Worm (Caenorhabditis elegans) whole organism, L4 larva: ENCODE measurements around the gene C05E7.3.

Experiments
- F26F4.8 ChIP-seq: fragments of 200-800 bp; sonication (Bioruptor generic); conservative IDR thresholded peaks from 2 replicates; pipeline ENCODE4 v1.3.6; 2022; ENCODE audit warnings: missing genetic modification characterization, missing compliant biosample characterization
- F49E8.2 ChIP-seq: sonication (generic microtip); optimal IDR thresholded peaks from 2 replicates; lab custom pipeline; 2016; ENCODE audit warnings: missing compliant biosample characterization, mild to moderate bottlenecking, missing genetic modification characterization, borderline replicate concordance
- Y105C5A.15 ChIP-seq: fragments of 200-800 bp; sonication (Bioruptor generic); IDR thresholded peaks from 2 replicates; pipeline ENCODE4 v1.3.6; 2022; ENCODE audit warnings: missing genetic modification characterization, missing compliant biosample characterization
- Y48G9A.11 ChIP-seq: fragments of 200-800 bp; sonication (Bioruptor generic); IDR thresholded peaks from 2 replicates; pipeline ENCODE4 v1.3.6; 2022; ENCODE audit warnings: missing genetic modification reagents, missing genetic modification characterization, missing compliant biosample characterization
- Y75B8A.6 ChIP-seq: fragments of 200-800 bp; sonication (Bioruptor generic); IDR thresholded peaks from 2 replicates; pipeline ENCODE4 v1.3.6; 2022; ENCODE audit warnings: missing genetic modification reagents, missing genetic modification characterization, missing compliant biosample characterization
- ZK337.2 ChIP-seq: fragments of 200-800 bp; sonication (Bioruptor generic); IDR thresholded peaks from 2 replicates; pipeline ENCODE4 v1.3.6; 2022; ENCODE audit warnings: missing genetic modification reagents, missing genetic modification characterization, missing compliant biosample characterization
- aha-1 ChIP-seq: fragments of 150-350 bp; peaks from one replicate; lab custom pipeline; 2014; ENCODE audit warnings: missing biosample characterization, missing genetic modification characterization
- arid-1 ChIP-seq: fragments of 200-800 bp; sonication (Bioruptor generic); conservative IDR thresholded peaks from 2 replicates; pipeline ENCODE4 v1.3.6; 2022; ENCODE audit warnings: missing genetic modification reagents, missing genetic modification characterization, missing compliant biosample characterization
- ceh-82 ChIP-seq: sonication (generic microtip); optimal IDR thresholded peaks from 2 replicates; lab custom pipeline; 2017; ENCODE audit warnings: missing biosample characterization, missing genetic modification characterization
- ctbp-1 ChIP-seq: fragments of 200-800 bp; sonication (Bioruptor generic); IDR thresholded peaks from 2 replicates; pipeline ENCODE4 v1.3.6; 2022; ENCODE audit warnings: missing genetic modification reagents, missing genetic modification characterization, missing compliant biosample characterization
- daf-16 ChIP-seq, 3 experiments: sonication (generic microtip); optimal IDR thresholded peaks; 2 replicates each; lab custom pipeline; 2016 to 2017; ENCODE audit warnings: missing genetic modification characterization in 3 of 3, missing genetic modification reagents in 3 of 3, mild to moderate bottlenecking in 2 of 3, missing compliant biosample characterization in 2 of 3, missing biosample characterization in 1 of 3, moderate library complexity in 1 of 3
- daf-19 ChIP-seq: fragments of 200-800 bp; sonication (Bioruptor generic); conservative IDR thresholded peaks from 2 replicates; pipeline ENCODE4 v1.3.6; 2022; ENCODE audit warnings: missing genetic modification characterization, missing compliant biosample characterization
- dmd-6 ChIP-seq: fragments of 200-800 bp; sonication (Bioruptor generic); IDR thresholded peaks from 2 replicates; pipeline ENCODE4 v1.3.6; 2022; ENCODE audit warnings: missing genetic modification reagents, missing genetic modification characterization, missing compliant biosample characterization
- dmd-8 ChIP-seq: fragments of 200-800 bp; sonication (Bioruptor generic); IDR thresholded peaks from 2 replicates; pipeline ENCODE4 v1.3.6; 2022; ENCODE audit warnings: missing genetic modification characterization, missing compliant biosample characterization
- dpl-1 ChIP-seq: fragments of 150-350 bp; optimal IDR thresholded peaks from 2 replicates; lab custom pipeline; 2014; ENCODE audit warnings: missing biosample characterization, missing genetic modification reagents, missing genetic modification characterization
- duxl-1 ChIP-seq: sonication (generic microtip); optimal IDR thresholded peaks from 2 replicates; lab custom pipeline; 2016; ENCODE audit warnings: mild to moderate bottlenecking, missing genetic modification characterization, moderate library complexity, missing compliant biosample characterization; ENCODE audit not compliant: poor library complexity
- egl-27 ChIP-seq: sonication (generic microtip); optimal IDR thresholded peaks from 3 replicates; lab custom pipeline; 2017; ENCODE audit warnings: missing biosample characterization, missing genetic modification reagents, missing genetic modification characterization
- egl-43 ChIP-seq: fragments of 200-800 bp; sonication (Bioruptor generic); IDR thresholded peaks from 2 replicates; pipeline ENCODE4 v1.3.6; 2022; ENCODE audit warnings: missing genetic modification reagents, missing genetic modification characterization, missing compliant biosample characterization
- fos-1 ChIP-seq: fragments of 150-350 bp; optimal IDR thresholded peaks from 2 replicates; lab custom pipeline; 2014; ENCODE audit warnings: missing biosample characterization, missing genetic modification characterization
- gei-8 ChIP-seq: fragments of 200-800 bp; sonication (Bioruptor generic); optimal IDR thresholded peaks from 2 replicates; lab custom pipeline; 2018; ENCODE audit warnings: mild to moderate bottlenecking, missing genetic modification characterization, missing compliant biosample characterization
- hlh-11 ChIP-seq: fragments of 200-800 bp; sonication (Bioruptor generic); optimal IDR thresholded peaks from 2 replicates; lab custom pipeline; 2018; ENCODE audit warnings: mild to moderate bottlenecking, missing genetic modification characterization, missing compliant biosample characterization
- hlh-30 ChIP-seq: sonication (generic microtip); optimal IDR thresholded peaks from 2 replicates; lab custom pipeline; 2017; ENCODE audit warnings: antibody characterized with exemption, mild to moderate bottlenecking, missing genetic modification characterization, missing compliant biosample characterization; ENCODE audit not compliant: insufficient read depth
- lim-7 ChIP-seq: fragments of 200-800 bp; sonication (Bioruptor generic); IDR thresholded peaks from 2 replicates; pipeline ENCODE4 v1.3.6; 2022; ENCODE audit warnings: missing genetic modification characterization, missing compliant biosample characterization
- lin-1 ChIP-seq: fragments of 200-800 bp; sonication (Bioruptor generic); IDR thresholded peaks from 2 replicates; pipeline ENCODE4 v1.3.6; 2022; ENCODE audit warnings: missing genetic modification reagents, missing genetic modification characterization, missing compliant biosample characterization
- lin-13 ChIP-seq: fragments of 150-350 bp; optimal IDR thresholded peaks from 2 replicates; lab custom pipeline; 2014; ENCODE audit warnings: missing biosample characterization, missing genetic modification reagents, missing genetic modification characterization
- lin-15B ChIP-seq: fragments of 150-350 bp; sonication (generic microtip); optimal IDR thresholded peaks from 3 replicates; lab custom pipeline; 2014; ENCODE audit warnings: missing biosample characterization, missing genetic modification characterization
- lin-38 ChIP-seq: fragments of 200-800 bp; sonication (Bioruptor generic); IDR thresholded peaks from 2 replicates; pipeline ENCODE4 v1.3.6; 2022; ENCODE audit warnings: missing genetic modification reagents, missing genetic modification characterization, missing compliant biosample characterization
- lsy-2 ChIP-seq, 2 experiments: fragments of 150-350 bp in 1 of 2; sonication (generic microtip) in 1 of 2; optimal IDR thresholded peaks; 2 replicates each; lab custom pipeline; 2014 to 2017; ENCODE audit warnings: missing biosample characterization in 2 of 2, missing genetic modification characterization in 2 of 2
- madf-9 ChIP-seq: fragments of 200-800 bp; sonication (Bioruptor generic); conservative IDR thresholded peaks from 2 replicates; pipeline ENCODE4 v1.3.6; 2022; ENCODE audit warnings: missing genetic modification reagents, missing genetic modification characterization, missing compliant biosample characterization
- mes-2 ChIP-seq: sonication (generic microtip); optimal IDR thresholded peaks from 2 replicates; lab custom pipeline; 2016; ENCODE audit warnings: missing genotype, mild to moderate bottlenecking, missing genetic modification characterization, missing compliant biosample characterization; ENCODE audit not compliant: poor library complexity, severe bottlenecking
- nhr-237 ChIP-seq: sonication (generic microtip); optimal IDR thresholded peaks from 2 replicates; lab custom pipeline; 2017; ENCODE audit warnings: missing biosample characterization, missing genetic modification characterization
- nhr-28 ChIP-seq: fragments of 150-350 bp; optimal IDR thresholded peaks from 2 replicates; lab custom pipeline; 2014; ENCODE audit warnings: missing biosample characterization, missing genetic modification characterization
- nhr-41 ChIP-seq: fragments of 200-800 bp; sonication (Bioruptor generic); IDR thresholded peaks from 2 replicates; pipeline ENCODE4 v1.3.6; 2022; ENCODE audit warnings: missing genetic modification reagents, missing genetic modification characterization, missing compliant biosample characterization
- nhr-42 ChIP-seq: fragments of 200-800 bp; sonication (Bioruptor generic); IDR thresholded peaks from 2 replicates; pipeline ENCODE4 v1.3.6; 2022; ENCODE audit warnings: missing genetic modification characterization, missing compliant biosample characterization
- nhr-48 ChIP-seq: sonication (generic microtip); optimal IDR thresholded peaks from 2 replicates; lab custom pipeline; 2016; ENCODE audit warnings: mild to moderate bottlenecking, missing genetic modification characterization, missing compliant biosample characterization
- pha-4 ChIP-seq, 2 experiments: fragments of 150-350 bp in 1 of 2; fragments of 200-800 bp in 1 of 2; sonication (Bioruptor generic) in 1 of 2; IDR thresholded peaks in 1 of 2; optimal IDR thresholded peaks in 1 of 2; 2 replicates each; pipeline versions ENCODE4 v1.3.6 to Lab custom; 2014 to 2022; ENCODE audit warnings: missing genetic modification characterization in 2 of 2, missing genetic modification reagents in 2 of 2, missing biosample characterization in 1 of 2, missing compliant biosample characterization in 1 of 2
- sdz-12 ChIP-seq: fragments of 200-800 bp; sonication (Bioruptor generic); optimal IDR thresholded peaks from 2 replicates; lab custom pipeline; 2018; ENCODE audit warnings: mild to moderate bottlenecking, missing genetic modification characterization, missing compliant biosample characterization
- snpc-1.2 ChIP-seq: fragments of 200-800 bp; sonication (Bioruptor generic); IDR thresholded peaks from 2 replicates; pipeline ENCODE4 v1.3.6; 2022; ENCODE audit warnings: missing genetic modification reagents, missing genetic modification characterization, missing compliant biosample characterization
- unc-130 ChIP-seq: sonication (generic microtip); optimal IDR thresholded peaks from 2 replicates; lab custom pipeline; 2016; ENCODE audit warnings: missing genetic modification reagents, missing genetic modification characterization, missing compliant biosample characterization
- vab-7 ChIP-seq: fragments of 200-800 bp; sonication (Bioruptor generic); IDR thresholded peaks from 2 replicates; pipeline ENCODE4 v1.3.6; 2022; ENCODE audit warnings: missing genetic modification reagents, missing genetic modification characterization, missing compliant biosample characterization
- zfp-3 ChIP-seq: fragments of 200-800 bp; sonication (Bioruptor generic); conservative IDR thresholded peaks from 2 replicates; pipeline ENCODE4 v1.3.6; 2022; ENCODE audit warnings: missing genetic modification reagents, missing genetic modification characterization, missing compliant biosample characterization

C05E7.3 gene

DNA sequence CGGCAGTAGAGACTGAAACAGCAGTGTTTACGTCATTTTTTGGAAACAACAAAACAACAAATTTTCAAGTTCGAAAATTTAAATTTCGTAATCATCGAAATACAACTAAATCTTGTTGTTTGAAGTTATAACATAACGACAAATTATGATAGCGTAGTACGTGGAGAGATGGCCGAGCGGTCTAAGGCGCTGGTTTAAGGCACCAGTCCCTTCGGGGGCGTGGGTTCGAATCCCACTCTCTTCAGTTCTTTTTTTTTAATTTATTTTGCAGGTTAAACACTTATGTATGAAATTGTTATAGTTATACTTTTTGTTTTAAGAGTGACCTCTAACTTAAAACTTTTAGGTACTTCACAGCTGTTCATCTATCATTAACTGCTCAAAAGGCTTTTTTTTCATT, 4.1 kb downstream of the C05E7.3 start (continued):
- TF ChIP-seq daf-19 (GFP tag; lab: Robert Waterston, UW) (no peak), zfp-3 (GFP tag; lab: Robert Waterston, UW) (no peak), dmd-8 (GFP tag; lab: Robert Waterston, UW) (0 out of 2 replicates have a peak, but pooled peaks have one; percentile 26), pha-4 (GFP tag; IDR thresholded peaks at IDR 0.05; lab: Robert Waterston, UW) (no peak; the same call in 1 of the 2 replicates), pha-4 (tag; optimal IDR thresholded peaks at IDR 0.05; lab: Kevin White, UChicago) (no peak), lim-7 (GFP tag; lab: Robert Waterston, UW) (peak; percentile 72; the same call in 1 of the 2 replicates), nhr-237 (tag; lab: Kevin White, UChicago) (no peak), dmd-6 (GFP tag; lab: Robert Waterston, UW) (peak; percentile 35; the same call in 1 of the 2 replicates), lsy-2 (tag; optimal IDR thresholded peaks at IDR 0.05; lab: Kevin White, UChicago) (no peak), hlh-30 (tag; lab: Kevin White, UChicago) (no peak), vab-7 (peak; percentile 46; the same call in 1 of the 2 replicates), nhr-28 (peak; percentile 10), hlh-11 (peak; percentile 9), F49E8.2 (tag; lab: Kevin White, UChicago) (no peak), ctbp-1 (no peak), nhr-48 (tag; lab: Kevin White, UChicago) (peak; percentile 22), nhr-41 (GFP tag; lab: Robert Waterston, UW) (no peak)
- TF ChIP-seq, all 104 proteins: peak for 15

- TF ChIP-seq egl-27 (tag; lab: Kevin White, UChicago) = no peak
- TF ChIP-seq sdz-12 = no peak
- TF ChIP-seq aha-1 (tag; lab: Kevin White, UChicago) = peak; percentile 8
These were observed 5.6 kb downstream of the C05E7.3 start, which contains the start of gene gmap-3 for ce11 chrX:12940811-12941210. Gene gmap-3 (minus strand): TSS chrX:12940958.

DNA sequence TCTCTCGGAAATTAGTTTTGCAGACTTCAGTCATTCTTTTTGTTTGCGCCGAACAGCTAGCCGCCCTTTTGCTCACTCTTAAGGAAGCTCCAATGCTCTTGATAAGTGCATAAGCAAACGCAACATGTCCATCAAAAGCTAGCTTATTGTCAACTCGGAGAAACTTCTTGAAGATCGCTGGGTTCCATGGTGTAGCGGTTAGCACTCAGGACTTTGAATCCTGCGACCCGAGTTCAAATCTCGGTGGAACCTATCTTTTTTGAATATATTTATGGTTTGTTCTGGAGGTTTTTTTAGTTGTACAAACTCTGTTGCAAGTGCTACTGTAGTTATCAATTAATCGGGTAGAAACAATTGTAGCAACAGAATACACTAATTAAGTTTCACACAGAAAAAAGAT, 8.9 kb downstream of the C05E7.3 start:
- TF ChIP-seq F26F4.8 = 0 out of 2 replicates have a peak, but pooled peaks have one; percentile 33
- no peak for TF ChIP-seq nhr-28
- no peak for TF ChIP-seq lin-13 (GFP tag; lab: Kevin White, UChicago)
- no peak for TF ChIP-seq ZK337.2 (GFP tag; lab: Robert Waterston, UW)
- TF ChIP-seq lin-38 (GFP tag; lab: Robert Waterston, UW) = peak; percentile 33
- TF ChIP-seq Y48G9A.11 (GFP tag; lab: Robert Waterston, UW) = 0 out of 2 replicates have a peak, but pooled peaks have one; percentile 11
- peak; percentile 12 for TF ChIP-seq mes-2 (tag; lab: Kevin White, UChicago)
- TF ChIP-seq ceh-82 (tag; lab: Kevin White, UChicago) = no peak
- TF ChIP-seq egl-43 = peak; percentile 71; the same call in 1 of the 2 replicates
- TF ChIP-seq Y105C5A.15 (GFP tag; lab: Robert Waterston, UW) = 0 out of 2 replicates have a peak, but pooled peaks have one; percentile 38
- TF ChIP-seq lin-1 (GFP tag; lab: Robert Waterston, UW) = no peak
- TF ChIP-seq dmd-8 (GFP tag; lab: Robert Waterston, UW) = peak; percentile 69; the same call in 1 of the 2 replicates
- TF ChIP-seq Y75B8A.6 = no peak
- 0 out of 2 replicates have a peak, but pooled peaks have one; percentile 19 for TF ChIP-seq madf-9 (GFP tag; lab: Robert Waterston, UW)
- peak; percentile 9 for TF ChIP-seq duxl-1 (tag; lab: Kevin White, UChicago)
- no peak for TF ChIP-seq nhr-41 (GFP tag; lab: Robert Waterston, UW)
- TF ChIP-seq snpc-1.2 = peak; percentile 61
- TF ChIP-seq pha-4 (GFP tag; IDR thresholded peaks at IDR 0.05; lab: Robert Waterston, UW) = peak; percentile 48; the same call in 1 of the 2 replicates
- no peak for TF ChIP-seq pha-4 (tag; optimal IDR thresholded peaks at IDR 0.05; lab: Kevin White, UChicago)
- peak; percentile 36 for TF ChIP-seq gei-8 (GFP tag; lab: Kevin White, UChicago)
- TF ChIP-seq arid-1 (GFP tag; lab: Robert Waterston, UW) = 0 out of 2 replicates have a peak, but pooled peaks have one; percentile 46
- TF ChIP-seq lim-7 (GFP tag; lab: Robert Waterston, UW) = peak; percentile 84
- no peak for TF ChIP-seq lin-15B (tag; lab: Kevin White, UChicago)
- TF ChIP-seq daf-16 (GFP tag; optimal IDR thresholded peaks at IDR 0.05; lab: Kevin White, UChicago) = no peak
- peak; percentile 29 for TF ChIP-seq daf-16 (tag; optimal IDR thresholded peaks at IDR 0.05; lab: Kevin White, UChicago)
- peak; percentile 27 for TF ChIP-seq sdz-12
- no peak for TF ChIP-seq fos-1
- TF ChIP-seq dpl-1 (GFP tag; lab: Kevin White, UChicago) = no peak
- no peak for TF ChIP-seq nhr-42 (GFP tag; lab: Robert Waterston, UW)
- no peak for TF ChIP-seq unc-130 (GFP tag; lab: Kevin White, UChicago)
- TF ChIP-seq, all 104 proteins: peak for 16
